Worm (Caenorhabditis elegans) whole organism, mixed stage, embryonic: ENCODE measurements around the gene ppm-1.G.
A peak's percentile ranks its signal among the peaks of the same experiment; 100 is the strongest.

Experiments
- M03D4.4 ChIP-seq: sonication (generic microtip); optimal IDR thresholded peaks from 2 replicates; lab custom pipeline; 2017; ENCODE audit warnings: mild to moderate bottlenecking, missing genetic modification characterization, missing compliant biosample characterization
- bed-3 ChIP-seq: fragments of 200-800 bp; sonication (Bioruptor generic); optimal IDR thresholded peaks from 3 replicates; lab custom pipeline; 2018; ENCODE audit warnings: mild to moderate bottlenecking, missing genetic modification characterization, moderate library complexity, missing compliant biosample characterization
- blmp-1 ChIP-seq: fragments of 150-350 bp; optimal IDR thresholded peaks from 2 replicates; lab custom pipeline; 2014; ENCODE audit warnings: missing biosample characterization, missing genetic modification characterization
- ceh-39 ChIP-seq: fragments of 150-350 bp; optimal IDR thresholded peaks from 2 replicates; lab custom pipeline; 2014; ENCODE audit warnings: missing biosample characterization, missing genetic modification characterization
- ceh-43 ChIP-seq: fragments of 200-800 bp; sonication (Bioruptor generic); optimal IDR thresholded peaks from 2 replicates; lab custom pipeline; 2018; ENCODE audit warnings: mild to moderate bottlenecking, missing genetic modification characterization, moderate library complexity, missing compliant biosample characterization
- ceh-83 ChIP-seq: fragments of 200-800 bp; sonication (Bioruptor generic); optimal IDR thresholded peaks from 2 replicates; lab custom pipeline; 2018; ENCODE audit warnings: mild to moderate bottlenecking, missing genetic modification characterization, missing compliant biosample characterization
- ces-1 ChIP-seq: fragments of 150-350 bp; optimal IDR thresholded peaks from 2 replicates; lab custom pipeline; 2014; ENCODE audit warnings: missing biosample characterization, missing genetic modification reagents, missing genetic modification characterization
- cnd-1 ChIP-seq: fragments of 200-800 bp; sonication (Bioruptor generic); optimal IDR thresholded peaks from 2 replicates; lab custom pipeline; 2018; ENCODE audit warnings: mild to moderate bottlenecking, missing genetic modification characterization, missing compliant biosample characterization
- drap-1 ChIP-seq: fragments of 200-800 bp; sonication (Bioruptor generic); optimal IDR thresholded peaks from 3 replicates; lab custom pipeline; 2018; ENCODE audit warnings: mild to moderate bottlenecking, missing genetic modification characterization, missing compliant biosample characterization
- elt-1 ChIP-seq: sonication (generic microtip); optimal IDR thresholded peaks from 2 replicates; lab custom pipeline; 2017; ENCODE audit warnings: missing genetic modification characterization, mild to moderate bottlenecking, missing compliant biosample characterization, antibody characterized with exemption, moderate library complexity, borderline replicate concordance; ENCODE audit not compliant: insufficient read depth
- elt-3 ChIP-seq: fragments of 150-350 bp; optimal IDR thresholded peaks from 2 replicates; lab custom pipeline; 2014; ENCODE audit warnings: missing biosample characterization, missing genetic modification characterization
- flh-1 ChIP-seq: fragments of 200-800 bp; sonication (Bioruptor generic); optimal IDR thresholded peaks from 2 replicates; lab custom pipeline; 2018; ENCODE audit warnings: mild to moderate bottlenecking, missing genetic modification characterization, moderate library complexity, missing compliant biosample characterization
- ham-2 ChIP-seq: fragments of 200-800 bp; sonication (Bioruptor generic); optimal IDR thresholded peaks from 2 replicates; lab custom pipeline; 2018; ENCODE audit warnings: mild to moderate bottlenecking, missing genetic modification characterization, missing compliant biosample characterization
- hlh-1 ChIP-seq: fragments of 150-350 bp; optimal IDR thresholded peaks from 2 replicates; lab custom pipeline; 2014; ENCODE audit warnings: missing biosample characterization, missing genetic modification reagents, missing genetic modification characterization
- lin-13 ChIP-seq: fragments of 150-350 bp; optimal IDR thresholded peaks from 2 replicates; lab custom pipeline; 2014; ENCODE audit warnings: missing biosample characterization, missing genetic modification characterization
- lin-32 ChIP-seq: fragments of 200-800 bp; sonication (Bioruptor generic); optimal IDR thresholded peaks from 2 replicates; lab custom pipeline; 2018; ENCODE audit warnings: mild to moderate bottlenecking, missing genetic modification characterization, missing compliant biosample characterization
- lsy-2 ChIP-seq: fragments of 150-350 bp; optimal IDR thresholded peaks from 2 replicates; lab custom pipeline; 2014; ENCODE audit warnings: missing biosample characterization, missing genetic modification characterization
- mab-5 ChIP-seq: fragments of 150-350 bp; optimal IDR thresholded peaks from 2 replicates; lab custom pipeline; 2014; ENCODE audit warnings: missing biosample characterization, missing genetic modification characterization
- mep-1 ChIP-seq: fragments of 150-350 bp; optimal IDR thresholded peaks from 2 replicates; lab custom pipeline; 2017; ENCODE audit warnings: missing biosample characterization, missing genetic modification reagents, missing genetic modification characterization, inconsistent platforms
- mls-2 ChIP-seq: sonication (generic microtip); optimal IDR thresholded peaks from 2 replicates; lab custom pipeline; 2016; ENCODE audit warnings: mild to moderate bottlenecking, missing genetic modification characterization, moderate library complexity, missing compliant biosample characterization
- nhr-12 ChIP-seq: fragments of 150-350 bp; optimal IDR thresholded peaks from 2 replicates; lab custom pipeline; 2014; ENCODE audit warnings: missing biosample characterization, missing genetic modification characterization
- nhr-2 ChIP-seq: fragments of 150-350 bp; optimal IDR thresholded peaks from 2 replicates; lab custom pipeline; 2014; ENCODE audit warnings: missing biosample characterization, missing genetic modification characterization
- nhr-237 ChIP-seq: fragments of 150-350 bp; optimal IDR thresholded peaks from 2 replicates; lab custom pipeline; 2014; ENCODE audit warnings: missing biosample characterization, missing genetic modification characterization
- nhr-28 ChIP-seq: fragments of 150-350 bp; optimal IDR thresholded peaks from 2 replicates; lab custom pipeline; 2014; ENCODE audit warnings: missing biosample characterization, missing genetic modification characterization
- nhr-76 ChIP-seq: sonication (generic microtip); optimal IDR thresholded peaks from 2 replicates; lab custom pipeline; 2017; ENCODE audit warnings: missing biosample characterization, missing genetic modification characterization
- pha-4 ChIP-seq: fragments of 150-350 bp; optimal IDR thresholded peaks from 2 replicates; lab custom pipeline; 2018; ENCODE audit warnings: missing biosample characterization, missing genetic modification reagents, missing genetic modification characterization
- sem-2 ChIP-seq: fragments of 200-800 bp; sonication (Bioruptor generic); optimal IDR thresholded peaks from 2 replicates; lab custom pipeline; 2018; ENCODE audit warnings: mild to moderate bottlenecking, missing genetic modification characterization, missing compliant biosample characterization
- snpc-4 ChIP-seq: fragments of 150-350 bp; optimal IDR thresholded peaks from 2 replicates; lab custom pipeline; 2014; ENCODE audit warnings: missing biosample characterization, missing genetic modification characterization
- sptf-1 ChIP-seq: sonication (generic microtip); optimal IDR thresholded peaks from 2 replicates; lab custom pipeline; 2017; ENCODE audit warnings: mild to moderate bottlenecking, missing genetic modification characterization, moderate library complexity, missing compliant biosample characterization
- tbx-8 ChIP-seq: fragments of 200-800 bp; sonication (Bioruptor generic); optimal IDR thresholded peaks from 2 replicates; lab custom pipeline; 2018; ENCODE audit warnings: mild to moderate bottlenecking, missing genetic modification characterization, moderate library complexity, missing compliant biosample characterization
- unc-120 ChIP-seq: sonication (generic microtip); optimal IDR thresholded peaks from 2 replicates; lab custom pipeline; 2017; ENCODE audit warnings: missing genetic modification characterization, missing compliant biosample characterization; ENCODE audit not compliant: poor library complexity, severe bottlenecking
- unc-39 ChIP-seq: fragments of 150-350 bp; optimal IDR thresholded peaks from 2 replicates; lab custom pipeline; 2014; ENCODE audit warnings: missing biosample characterization, missing genetic modification characterization
- unc-62 ChIP-seq: fragments of 150-350 bp; optimal IDR thresholded peaks from 2 replicates; lab custom pipeline; 2014; ENCODE audit warnings: missing biosample characterization, missing genetic modification reagents, missing genetic modification characterization
- zip-8 ChIP-seq: fragments of 150-350 bp; optimal IDR thresholded peaks from 2 replicates; lab custom pipeline; 2014; ENCODE audit warnings: missing biosample characterization, missing genetic modification characterization
- ztf-11 ChIP-seq: fragments of 150-350 bp; optimal IDR thresholded peaks from 2 replicates; lab custom pipeline; 2014; ENCODE audit warnings: missing biosample characterization, missing genetic modification characterization

ppm-1.G gene

DNA sequence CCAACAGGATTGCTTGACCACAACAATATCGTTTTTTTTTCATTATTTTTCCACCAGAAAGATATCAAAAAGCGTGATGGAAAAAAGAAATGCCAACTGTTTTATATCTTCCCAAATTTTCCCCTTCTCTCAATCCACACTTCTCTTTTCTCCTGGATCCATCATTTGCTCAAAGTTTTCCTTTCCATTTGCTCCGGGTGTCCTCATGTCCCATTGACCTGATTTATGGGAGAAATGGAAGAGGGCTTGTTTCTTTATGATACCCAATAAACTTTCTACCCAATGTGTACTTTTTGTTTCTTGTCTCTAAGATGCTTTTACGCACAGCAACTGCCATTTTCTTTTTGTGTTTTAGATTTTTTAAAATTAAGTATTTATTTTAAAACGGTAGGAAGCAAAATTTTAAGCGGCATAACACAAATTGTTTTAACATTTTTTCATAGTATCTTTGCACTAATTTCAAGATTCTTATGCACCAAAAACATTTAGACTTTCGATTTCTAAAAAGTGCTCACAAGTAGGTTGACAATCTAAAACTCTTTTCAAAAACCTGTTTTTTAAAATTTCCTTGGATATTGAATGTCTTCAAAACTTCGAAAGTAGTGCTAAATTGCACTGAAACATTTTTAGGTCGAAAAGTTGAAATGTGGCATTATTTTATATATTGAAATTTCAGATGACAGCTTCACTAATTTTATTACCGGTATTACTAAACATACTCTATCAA lies 39.2 kb downstream of the ppm-1.G start, which contains the start of gene clec-149:
Gene clec-149 (plus strand): TSS at position 677 of the 727 bp plus-strand sequence.
- peak; percentile 43 for TF ChIP-seq unc-62 (GFP tag; lab: Kevin White, UChicago)
- TF ChIP-seq nhr-237 (tag; lab: Kevin White, UChicago), result no peak

DNA sequence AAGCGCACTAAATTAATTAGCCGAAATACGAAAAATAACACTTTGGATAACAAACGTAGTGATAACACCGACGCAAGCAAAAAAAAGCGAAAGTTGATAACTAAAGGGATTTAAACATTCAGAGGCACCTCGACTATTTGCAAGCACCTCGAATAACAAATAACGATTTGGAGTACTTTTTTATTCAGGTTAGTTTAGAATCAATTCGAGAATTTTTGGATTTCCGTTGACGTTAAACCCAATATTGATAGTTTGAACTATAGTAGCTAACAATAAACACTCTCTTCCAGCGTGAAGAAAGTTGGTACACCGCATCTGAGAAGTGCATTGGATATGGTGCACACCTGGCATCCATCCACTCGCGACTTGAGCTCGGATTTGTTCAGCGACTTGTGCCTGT lies 41.8 kb downstream of the ppm-1.G start:
- no peak for TF ChIP-seq drap-1 (GFP tag; lab: Kevin White, UChicago)
- no peak for TF ChIP-seq ham-2 (GFP tag; lab: Kevin White, UChicago)
- no peak for TF ChIP-seq blmp-1 (tag; lab: Kevin White, UChicago)
- TF ChIP-seq M03D4.4 (tag; lab: Kevin White, UChicago), result no peak

DNA sequence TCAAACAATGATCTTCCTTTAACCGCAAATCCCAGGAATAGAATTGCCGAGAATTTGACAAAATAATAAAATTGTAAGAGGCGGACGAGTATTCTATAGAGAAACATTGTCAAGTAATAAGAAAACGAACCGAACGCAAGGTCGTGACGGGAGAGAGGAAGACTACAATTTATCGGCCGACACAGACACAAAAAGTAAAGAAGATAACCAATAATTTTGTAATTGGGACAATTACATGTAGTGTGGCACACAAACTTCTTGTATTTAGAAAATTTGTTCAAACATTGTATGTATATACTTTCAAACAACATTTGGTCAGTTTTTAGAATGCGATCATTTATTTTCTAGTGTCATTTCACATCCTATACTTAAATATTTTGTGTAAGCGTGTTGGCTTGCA lies 48.5 kb downstream of the ppm-1.G start, which contains the start of gene ceeh-1:
Gene ceeh-1 (minus strand): TSS at position 317 of the 400 bp plus-strand sequence.
- no peak for TF ChIP-seq lin-13 (tag; lab: Kevin White, UChicago)
- no peak for TF ChIP-seq tbx-8 (GFP tag; lab: Kevin White, UChicago)
- TF ChIP-seq cnd-1 (tag; lab: Kevin White, UChicago), result no peak
- TF ChIP-seq zip-8, result no peak
- no peak for TF ChIP-seq ztf-11 (tag; lab: Kevin White, UChicago)
- no peak for TF ChIP-seq ceh-39 (tag; lab: Kevin White, UChicago)
- no peak for TF ChIP-seq elt-1 (tag; lab: Kevin White, UChicago)
- TF ChIP-seq ceh-43 (GFP tag; lab: Kevin White, UChicago), result no peak
- no peak for TF ChIP-seq mls-2 (tag; lab: Kevin White, UChicago)
- no peak for TF ChIP-seq snpc-4
- no peak for TF ChIP-seq unc-39 (tag; lab: Kevin White, UChicago)
- no peak for TF ChIP-seq M03D4.4 (tag; lab: Kevin White, UChicago)

DNA sequence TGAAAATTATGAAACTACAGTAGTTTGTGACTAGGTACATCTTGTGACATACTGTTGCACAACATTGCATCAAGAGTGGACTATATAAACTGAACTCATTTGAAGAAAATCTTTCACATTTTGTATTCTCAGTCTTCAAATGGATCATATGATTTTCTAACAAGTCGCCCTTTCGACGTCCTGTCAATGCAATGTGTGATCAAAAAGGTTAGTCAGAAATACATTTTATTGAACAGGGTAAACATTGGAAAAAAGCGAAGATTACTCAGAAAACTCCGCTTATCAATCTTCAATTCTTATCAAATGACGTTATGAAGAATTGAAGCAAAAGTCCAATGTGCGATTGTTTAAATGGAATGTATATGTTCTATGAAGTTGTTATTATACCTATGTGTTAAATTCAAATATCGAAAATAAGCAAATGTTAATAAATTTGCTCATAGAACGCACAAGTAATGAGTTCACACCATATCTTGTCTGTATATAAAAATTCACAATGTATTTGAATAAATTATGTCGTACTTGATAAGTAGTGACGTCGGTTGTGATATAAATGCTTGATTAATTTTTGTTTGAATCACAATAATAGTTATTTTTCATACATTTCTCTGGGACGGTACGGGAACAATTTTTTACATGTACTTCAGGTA lies 49.5 kb downstream of the ppm-1.G start, which contains the start of gene zip-2:
Gene zip-2 (plus strand): TSS at position 128 of the 650 bp plus-strand sequence.
- TF ChIP-seq nhr-12 (tag; lab: Kevin White, UChicago) (no peak), hlh-1 (tag; lab: Kevin White, UChicago) (no peak), unc-39 (tag; lab: Kevin White, UChicago) (no peak), mep-1 (tag; lab: Kevin White, UChicago) (no peak), ham-2 (GFP tag; lab: Kevin White, UChicago) (no peak), snpc-4 (no peak), ztf-11 (tag; lab: Kevin White, UChicago) (no peak), cnd-1 (tag; lab: Kevin White, UChicago) (no peak), elt-3 (no peak), unc-62 (GFP tag; lab: Kevin White, UChicago) (no peak), nhr-28 (tag; lab: Kevin White, UChicago) (no peak), tbx-8 (GFP tag; lab: Kevin White, UChicago) (no peak)

DNA sequence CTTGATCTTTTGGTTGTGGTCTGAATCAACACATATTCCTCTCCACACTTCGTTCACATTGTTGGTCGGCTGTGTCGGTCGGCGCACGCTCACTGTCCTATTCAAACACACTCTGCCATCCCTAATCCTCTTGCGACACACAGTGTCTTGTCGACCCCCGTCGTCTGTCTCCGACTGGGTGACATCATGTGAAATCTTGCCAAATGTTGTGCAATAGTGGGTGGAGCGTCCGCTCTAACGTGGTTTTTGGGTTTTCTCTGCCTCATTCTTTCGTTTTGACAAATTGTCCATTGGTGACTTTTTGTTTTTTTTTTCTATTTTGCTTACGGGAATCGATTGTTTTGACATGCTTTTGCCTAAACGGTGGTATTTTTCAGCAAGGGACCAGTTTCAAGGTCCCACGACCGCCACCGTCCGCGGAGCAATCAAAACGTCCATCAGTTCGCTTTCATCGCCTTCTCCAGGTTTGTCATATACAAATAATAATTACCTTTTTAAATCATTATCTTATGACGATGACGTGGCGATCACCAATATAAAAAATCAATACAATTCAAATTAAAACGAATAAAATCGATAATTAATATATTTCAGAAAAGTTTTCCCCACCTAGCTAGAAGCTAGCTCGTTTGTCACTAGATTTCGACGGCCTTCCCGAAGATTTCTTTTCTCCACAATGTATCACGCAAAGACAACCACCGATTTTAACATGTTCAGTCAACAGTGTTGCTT lies 50.4 kb downstream of the ppm-1.G start:
- TF ChIP-seq ham-2 (GFP tag; lab: Kevin White, UChicago) (peak; percentile 35), ceh-83 (GFP tag; lab: Kevin White, UChicago) (peak; percentile 51), nhr-237 (tag; lab: Kevin White, UChicago) (peak; percentile 91), tbx-8 (GFP tag; lab: Kevin White, UChicago) (no peak), ces-1 (peak; percentile 64), sem-2 (GFP tag; lab: Kevin White, UChicago) (no peak), nhr-28 (tag; lab: Kevin White, UChicago) (no peak), nhr-76 (tag; lab: Kevin White, UChicago) (no peak), cnd-1 (tag; lab: Kevin White, UChicago) (peak; percentile 53), elt-3 (peak; percentile 83), mls-2 (tag; lab: Kevin White, UChicago) (peak; percentile 50), lin-32 (no peak), mab-5 (no peak), drap-1 (GFP tag; lab: Kevin White, UChicago) (peak; percentile 64), nhr-2 (tag; lab: Kevin White, UChicago) (peak; percentile 54), unc-39 (tag; lab: Kevin White, UChicago) (no peak), lsy-2 (tag; lab: Kevin White, UChicago) (peak; percentile 66), mep-1 (tag; lab: Kevin White, UChicago) (peak; percentile 84), unc-120 (peak; percentile 57), sptf-1 (tag; lab: Kevin White, UChicago) (peak; percentile 66), zip-8 (peak; percentile 36), ceh-43 (GFP tag; lab: Kevin White, UChicago) (no peak), bed-3 (GFP tag; lab: Kevin White, UChicago) (no peak), flh-1 (GFP tag; lab: Kevin White, UChicago) (no peak), blmp-1 (tag; lab: Kevin White, UChicago) (no peak), hlh-1 (tag; lab: Kevin White, UChicago) (peak; percentile 25), snpc-4 (no peak), M03D4.4 (tag; lab: Kevin White, UChicago) (peak; percentile 33), pha-4 (tag; lab: Kevin White, UChicago) (peak; percentile 94)
